Worm (Caenorhabditis elegans) whole organism, L4 larva: ENCODE measurements around the gene frm-2.

ENCODE experiments used
- D1046.2 ChIP-seq: fragments of 200-800 bp; sonication (Bioruptor generic); IDR thresholded peaks from 2 replicates; pipeline ENCODE4 v1.3.6; 2022; ENCODE audit warnings: missing genetic modification characterization, missing compliant biosample characterization
- ZK337.2 ChIP-seq: fragments of 200-800 bp; sonication (Bioruptor generic); IDR thresholded peaks from 2 replicates; pipeline ENCODE4 v1.3.6; 2022; ENCODE audit warnings: missing genetic modification reagents, missing genetic modification characterization, missing compliant biosample characterization
- aha-1 ChIP-seq: fragments of 150-350 bp; peaks from one replicate; lab custom pipeline; 2014; ENCODE audit warnings: missing biosample characterization, missing genetic modification characterization
- ceh-28 ChIP-seq: fragments of 150-350 bp; optimal IDR thresholded peaks from 2 replicates; lab custom pipeline; 2014; ENCODE audit warnings: missing biosample characterization, missing genetic modification reagents, missing genetic modification characterization
- ces-1 ChIP-seq: fragments of 150-350 bp; sonication (generic microtip); optimal IDR thresholded peaks from 4 replicates; lab custom pipeline; 2014; ENCODE audit warnings: missing biosample characterization, missing genetic modification reagents, missing genetic modification characterization
- daf-16 ChIP-seq, 3 experiments: sonication (generic microtip); optimal IDR thresholded peaks; 2 replicates each; lab custom pipeline; 2016 to 2017; ENCODE audit warnings: missing genetic modification characterization in 3 of 3, missing genetic modification reagents in 3 of 3, mild to moderate bottlenecking in 2 of 3, missing compliant biosample characterization in 2 of 3, missing biosample characterization in 1 of 3, moderate library complexity in 1 of 3
- daf-19 ChIP-seq: fragments of 200-800 bp; sonication (Bioruptor generic); conservative IDR thresholded peaks from 2 replicates; pipeline ENCODE4 v1.3.6; 2022; ENCODE audit warnings: missing genetic modification characterization, missing compliant biosample characterization
- dmd-6 ChIP-seq: fragments of 200-800 bp; sonication (Bioruptor generic); IDR thresholded peaks from 2 replicates; pipeline ENCODE4 v1.3.6; 2022; ENCODE audit warnings: missing genetic modification reagents, missing genetic modification characterization, missing compliant biosample characterization
- dmd-9 ChIP-seq: fragments of 200-800 bp; sonication (Bioruptor generic); IDR thresholded peaks from 2 replicates; pipeline ENCODE4 v1.3.6; 2022; ENCODE audit warnings: missing genetic modification reagents, missing genetic modification characterization, missing compliant biosample characterization
- duxl-1 ChIP-seq: sonication (generic microtip); optimal IDR thresholded peaks from 2 replicates; lab custom pipeline; 2016; ENCODE audit warnings: mild to moderate bottlenecking, missing genetic modification characterization, moderate library complexity, missing compliant biosample characterization; ENCODE audit not compliant: poor library complexity
- dve-1 ChIP-seq: sonication (generic microtip); optimal IDR thresholded peaks from 2 replicates; lab custom pipeline; 2017; ENCODE audit warnings: antibody characterized with exemption, mild to moderate bottlenecking, missing genetic modification characterization, missing compliant biosample characterization; ENCODE audit not compliant: insufficient read depth
- fkh-10 ChIP-seq: fragments of 150-350 bp; optimal IDR thresholded peaks from 2 replicates; lab custom pipeline; 2014; ENCODE audit warnings: missing biosample characterization, missing genetic modification reagents, missing genetic modification characterization
- hlh-11 ChIP-seq: fragments of 200-800 bp; sonication (Bioruptor generic); optimal IDR thresholded peaks from 2 replicates; lab custom pipeline; 2018; ENCODE audit warnings: mild to moderate bottlenecking, missing genetic modification characterization, missing compliant biosample characterization
- hlh-30 ChIP-seq: sonication (generic microtip); optimal IDR thresholded peaks from 2 replicates; lab custom pipeline; 2017; ENCODE audit warnings: antibody characterized with exemption, mild to moderate bottlenecking, missing genetic modification characterization, missing compliant biosample characterization; ENCODE audit not compliant: insufficient read depth
- lin-1 ChIP-seq: fragments of 200-800 bp; sonication (Bioruptor generic); IDR thresholded peaks from 2 replicates; pipeline ENCODE4 v1.3.6; 2022; ENCODE audit warnings: missing genetic modification reagents, missing genetic modification characterization, missing compliant biosample characterization
- lin-15B ChIP-seq: fragments of 150-350 bp; sonication (generic microtip); optimal IDR thresholded peaks from 3 replicates; lab custom pipeline; 2014; ENCODE audit warnings: missing biosample characterization, missing genetic modification characterization
- lsy-2 ChIP-seq, 2 experiments: fragments of 150-350 bp in 1 of 2; sonication (generic microtip) in 1 of 2; optimal IDR thresholded peaks; 2 replicates each; lab custom pipeline; 2014 to 2017; ENCODE audit warnings: missing biosample characterization in 2 of 2, missing genetic modification characterization in 2 of 2
- madf-9 ChIP-seq: fragments of 200-800 bp; sonication (Bioruptor generic); conservative IDR thresholded peaks from 2 replicates; pipeline ENCODE4 v1.3.6; 2022; ENCODE audit warnings: missing genetic modification reagents, missing genetic modification characterization, missing compliant biosample characterization
- mep-1 ChIP-seq: fragments of 150-350 bp; sonication (generic microtip); optimal IDR thresholded peaks from 3 replicates; lab custom pipeline; 2014; ENCODE audit warnings: missing biosample characterization, missing genetic modification characterization
- mes-2 ChIP-seq: sonication (generic microtip); optimal IDR thresholded peaks from 2 replicates; lab custom pipeline; 2016; ENCODE audit warnings: missing genotype, mild to moderate bottlenecking, missing genetic modification characterization, missing compliant biosample characterization; ENCODE audit not compliant: poor library complexity, severe bottlenecking
- nhr-11 ChIP-seq: fragments of 150-350 bp; optimal IDR thresholded peaks from 2 replicates; lab custom pipeline; 2014; ENCODE audit warnings: missing biosample characterization, missing genetic modification characterization
- nhr-25 ChIP-seq: sonication (generic microtip); optimal IDR thresholded peaks from 2 replicates; lab custom pipeline; 2017; ENCODE audit warnings: missing genetic modification characterization, mild to moderate bottlenecking, missing compliant biosample characterization, antibody characterized with exemption, moderate library complexity, borderline replicate concordance; ENCODE audit not compliant: insufficient read depth
- nhr-48 ChIP-seq: sonication (generic microtip); optimal IDR thresholded peaks from 2 replicates; lab custom pipeline; 2016; ENCODE audit warnings: mild to moderate bottlenecking, missing genetic modification characterization, missing compliant biosample characterization
- nhr-6 ChIP-seq: fragments of 150-350 bp; optimal IDR thresholded peaks from 2 replicates; lab custom pipeline; 2014; ENCODE audit warnings: missing biosample characterization, missing genetic modification characterization
- nhr-77 ChIP-seq: fragments of 150-350 bp; optimal IDR thresholded peaks from 2 replicates; lab custom pipeline; 2014; ENCODE audit warnings: missing biosample characterization, missing genetic modification characterization
- rbr-2 ChIP-seq: sonication (generic microtip); optimal IDR thresholded peaks from 2 replicates; lab custom pipeline; 2016; ENCODE audit warnings: missing genotype, missing genetic modification characterization, missing compliant biosample characterization
- sdz-12 ChIP-seq: fragments of 200-800 bp; sonication (Bioruptor generic); optimal IDR thresholded peaks from 2 replicates; lab custom pipeline; 2018; ENCODE audit warnings: mild to moderate bottlenecking, missing genetic modification characterization, missing compliant biosample characterization
- tag-97 ChIP-seq: fragments of 200-800 bp; sonication (Bioruptor generic); IDR thresholded peaks from 2 replicates; pipeline ENCODE4 v1.3.6; 2022; ENCODE audit warnings: missing genetic modification characterization, missing compliant biosample characterization
- vab-7 ChIP-seq: fragments of 200-800 bp; sonication (Bioruptor generic); IDR thresholded peaks from 2 replicates; pipeline ENCODE4 v1.3.6; 2022; ENCODE audit warnings: missing genetic modification reagents, missing genetic modification characterization, missing compliant biosample characterization

frm-2 gene

DNA sequence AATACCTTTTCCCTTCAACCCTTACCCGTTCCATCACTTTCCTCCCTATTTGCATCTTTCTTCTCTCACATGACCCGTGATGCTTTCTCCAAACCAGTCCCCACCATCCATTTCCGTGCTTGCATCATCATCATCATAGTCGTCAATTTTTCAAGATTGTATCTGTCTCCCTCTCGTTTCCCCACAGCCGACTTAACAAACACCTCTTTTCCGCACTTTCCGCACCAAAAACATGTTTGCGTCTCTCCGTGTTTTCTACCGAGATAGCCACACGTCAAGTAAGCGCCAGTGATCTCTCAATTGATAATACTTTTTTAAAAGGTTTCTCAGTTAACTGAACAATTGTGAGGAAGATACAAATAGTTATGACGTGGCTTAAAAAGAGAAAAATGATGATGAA, 43.9 kb downstream of the frm-2 start (continued):
- TF ChIP-seq nhr-25 (tag; lab: Kevin White, UChicago), result peak; percentile 7
- TF ChIP-seq nhr-6 (tag; lab: Kevin White, UChicago), result peak; percentile 34
- peak in 1 of 2 experiments; percentile 69 for TF ChIP-seq daf-16 (GFP tag; optimal IDR thresholded peaks at IDR 0.05; lab: Kevin White, UChicago)
- TF ChIP-seq daf-16 (tag; optimal IDR thresholded peaks at IDR 0.05; lab: Kevin White, UChicago), result peak; percentile 90
- no peak for TF ChIP-seq madf-9
- no peak for TF ChIP-seq D1046.2 (GFP tag; lab: Robert Waterston, UW)
- TF ChIP-seq dve-1 (tag; lab: Kevin White, UChicago), result peak; percentile 91
- peak; percentile 0 for TF ChIP-seq ceh-28 (tag; lab: Kevin White, UChicago)
- TF ChIP-seq tag-97, result no peak
- TF ChIP-seq sdz-12, result no peak
- no peak for TF ChIP-seq lin-15B (tag; lab: Kevin White, UChicago)
- TF ChIP-seq mes-2 (tag; lab: Kevin White, UChicago), result peak; percentile 44
- peak; percentile 46; the same call in 1 of the 2 replicates for TF ChIP-seq dmd-6
- no peak for TF ChIP-seq dmd-9 (GFP tag; lab: Robert Waterston, UW)
- TF ChIP-seq ces-1 (GFP tag; lab: Kevin White, UChicago), result no peak
- peak; percentile 64 for TF ChIP-seq nhr-11

ce11 chrIII:5936992-5937391, 44.9 kb downstream of the frm-2 start, which contains the start of gene EGAP1.1:
Gene EGAP1.1 (minus strand): TSS chrIII:5937220.
- peak; percentile 70 for TF ChIP-seq aha-1 (tag; lab: Kevin White, UChicago)
- no peak for TF ChIP-seq mep-1 (tag; lab: Kevin White, UChicago)
- TF ChIP-seq hlh-30 (tag; lab: Kevin White, UChicago), result peak; percentile 74

DNA sequence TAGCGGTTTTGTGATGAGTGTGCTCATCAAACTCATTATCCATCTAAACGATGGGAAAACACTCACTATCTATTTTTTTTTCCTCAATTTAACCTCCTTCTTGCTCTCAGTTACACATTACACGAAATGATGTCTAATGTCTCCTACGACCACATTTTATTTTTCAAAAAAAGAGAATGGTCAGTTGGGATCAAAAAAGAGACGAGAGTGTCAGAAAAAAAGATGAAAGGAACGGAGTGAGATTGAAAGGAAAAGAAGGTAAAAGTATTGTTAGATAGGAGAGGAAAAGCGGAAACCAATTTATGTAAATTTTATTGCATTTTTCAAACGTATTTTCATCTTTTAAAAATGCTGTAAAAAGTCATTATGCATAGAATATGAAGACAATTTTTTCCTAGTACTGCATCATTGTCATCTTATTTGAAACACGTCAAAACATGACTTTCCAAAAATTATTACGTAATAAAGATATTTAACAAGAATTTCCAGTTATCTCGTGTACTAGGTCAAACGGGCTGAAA, 47.7 kb downstream of the frm-2 start:
- TF ChIP-seq lsy-2 (tag; optimal IDR thresholded peaks at IDR 0.05; lab: Kevin White, UChicago) (no peak), fkh-10 (GFP tag; lab: Kevin White, UChicago) (peak; percentile 59), ZK337.2 (GFP tag; lab: Robert Waterston, UW) (no peak), duxl-1 (tag; lab: Kevin White, UChicago) (no peak), vab-7 (GFP tag; lab: Robert Waterston, UW) (no peak)

DNA sequence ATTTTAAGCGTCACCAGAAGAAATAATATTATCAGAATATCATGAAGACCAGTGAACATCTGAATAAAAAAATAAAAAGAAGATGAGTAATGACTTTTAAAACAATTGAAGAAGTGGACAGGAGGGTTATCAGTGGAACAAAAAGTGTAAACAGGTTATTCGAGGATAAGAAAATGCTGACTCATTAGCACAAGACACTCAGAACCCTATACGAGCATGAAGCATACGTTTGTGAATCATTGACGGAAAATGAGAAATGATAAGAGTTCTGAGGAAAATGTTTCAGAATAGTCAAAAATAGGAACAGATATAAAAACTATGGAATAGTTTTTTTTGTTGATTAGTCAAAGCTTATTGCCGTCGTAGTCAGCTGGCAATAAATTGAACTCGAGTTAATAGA, 49.1 kb downstream of the frm-2 start, which contains the start of gene zmp-1:
Gene zmp-1 (minus strand): TSS at position 101 of the 400 bp plus-strand sequence.
- no peak for TF ChIP-seq daf-16 (GFP tag; optimal IDR thresholded peaks at IDR 0.05; lab: Kevin White, UChicago)
- TF ChIP-seq daf-16 (tag; optimal IDR thresholded peaks at IDR 0.05; lab: Kevin White, UChicago), result peak; percentile 67
- TF ChIP-seq lin-1 (GFP tag; lab: Robert Waterston, UW), result no peak

DNA sequence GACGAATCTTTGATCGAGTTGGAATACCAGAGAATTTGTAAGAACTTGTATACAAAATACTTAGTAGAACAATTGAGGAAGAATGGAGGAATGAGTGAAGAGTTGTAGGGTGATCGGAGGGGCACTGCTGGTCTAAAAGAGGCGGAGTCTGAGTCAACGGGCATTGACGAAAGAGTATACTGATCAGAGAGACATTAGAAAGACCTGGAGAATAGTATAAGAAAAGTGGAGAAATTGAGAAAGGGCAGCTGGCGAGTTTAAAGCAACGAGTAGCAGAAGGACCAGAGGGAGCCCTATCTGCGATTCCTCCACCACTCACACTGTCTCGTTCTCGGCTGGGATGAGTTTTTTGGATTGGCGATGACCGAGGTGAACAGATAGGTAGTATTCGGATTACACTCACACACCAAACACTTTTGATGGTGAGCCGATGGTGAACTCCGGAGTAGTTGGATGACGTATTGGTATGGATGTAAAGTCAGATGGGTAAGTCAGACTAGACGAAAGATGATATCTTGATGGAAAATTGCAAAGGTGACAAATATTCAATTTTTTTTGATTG, 50.4 kb downstream of the frm-2 start, which contains the start of gene EGAP1.5:
Gene EGAP1.5 (plus strand): TSS at position 289 of the 562 bp plus-strand sequence.
- TF ChIP-seq daf-19, result no peak
- peak; percentile 15 for TF ChIP-seq hlh-11 (tag; lab: Kevin White, UChicago)
- TF ChIP-seq nhr-48 (tag; lab: Kevin White, UChicago), result no peak
- TF ChIP-seq nhr-77 (tag; lab: Kevin White, UChicago), result no peak
- TF ChIP-seq rbr-2 (tag; lab: Kevin White, UChicago), result no peak
- TF ChIP-seq, all 104 proteins: peak for 1
